Worm (Caenorhabditis elegans) whole organism, young adult: ENCODE results near the gene Y20C6A.1.

ENCODE experiments used
- B0019.2 ChIP-seq: fragments of 200-800 bp; sonication (Bioruptor generic); conservative IDR thresholded peaks from 2 replicates; pipeline ENCODE4 v1.3.6; 2022; ENCODE audit warnings: missing genetic modification reagents, missing genetic modification characterization, missing compliant biosample characterization
- B0035.1 ChIP-seq: sonication (generic microtip); optimal IDR thresholded peaks from 2 replicates; lab custom pipeline; 2016; ENCODE audit warnings: missing genetic modification characterization, mild to moderate bottlenecking, missing compliant biosample characterization, missing genotype, missing genetic modification reagents
- D2030.7 ChIP-seq: fragments of 200-800 bp; sonication (Bioruptor generic); IDR thresholded peaks from 2 replicates; pipeline ENCODE4 v1.3.6; 2022; ENCODE audit warnings: missing genetic modification reagents, missing genetic modification characterization, missing compliant biosample characterization
- F10E7.11 ChIP-seq: sonication (generic microtip); optimal IDR thresholded peaks from 2 replicates; lab custom pipeline; 2017; ENCODE audit warnings: mild to moderate bottlenecking, missing genetic modification characterization, moderate library complexity, missing compliant biosample characterization
- F22D6.2 ChIP-seq: sonication (generic microtip); optimal IDR thresholded peaks from 2 replicates; lab custom pipeline; 2016; ENCODE audit warnings: mild to moderate bottlenecking, missing genetic modification characterization, missing compliant biosample characterization
- F49E8.2 ChIP-seq: sonication (generic microtip); optimal IDR thresholded peaks from 3 replicates; lab custom pipeline; 2017; ENCODE audit warnings: missing genetic modification characterization, mild to moderate bottlenecking, missing compliant biosample characterization, antibody characterized with exemption, moderate library complexity; ENCODE audit not compliant: insufficient read depth
- F52B5.7 ChIP-seq: sonication (generic microtip); optimal IDR thresholded peaks from 2 replicates; lab custom pipeline; 2016; ENCODE audit warnings: mild to moderate bottlenecking, missing genetic modification characterization, missing compliant biosample characterization
- F57C9.4 ChIP-seq: sonication (generic microtip); optimal IDR thresholded peaks from 2 replicates; lab custom pipeline; 2017; ENCODE audit warnings: mild to moderate bottlenecking, missing genetic modification characterization, missing compliant biosample characterization
- T07F8.4 ChIP-seq: sonication (generic microtip); optimal IDR thresholded peaks from 2 replicates; lab custom pipeline; 2016; ENCODE audit warnings: mild to moderate bottlenecking, missing genetic modification characterization, moderate library complexity, missing compliant biosample characterization
- Y95B8A.8 ChIP-seq: fragments of 200-800 bp; sonication (Bioruptor generic); IDR thresholded peaks from 2 replicates; pipeline ENCODE4 v1.3.6; 2022; ENCODE audit warnings: missing genetic modification reagents, missing genetic modification characterization, missing compliant biosample characterization
- aptf-2 ChIP-seq: fragments of 200-800 bp; sonication (Bioruptor generic); conservative IDR thresholded peaks from 2 replicates; pipeline ENCODE4 v1.3.6; 2022; ENCODE audit warnings: missing genetic modification reagents, missing genetic modification characterization, missing compliant biosample characterization
- athp-1 ChIP-seq: sonication (generic microtip); optimal IDR thresholded peaks from 2 replicates; lab custom pipeline; 2017; ENCODE audit warnings: mild to moderate bottlenecking, missing genetic modification characterization, missing compliant biosample characterization
- attf-3 ChIP-seq: fragments of 200-800 bp; sonication (Bioruptor generic); conservative IDR thresholded peaks from 2 replicates; pipeline ENCODE4 v1.3.6; 2022; ENCODE audit warnings: missing genetic modification reagents, missing genetic modification characterization, missing compliant biosample characterization
- attf-5 ChIP-seq: fragments of 200-800 bp; sonication (Bioruptor generic); optimal IDR thresholded peaks from 2 replicates; lab custom pipeline; 2018; ENCODE audit warnings: mild to moderate bottlenecking, missing genetic modification characterization, missing compliant biosample characterization
- dpff-1 ChIP-seq: sonication (generic microtip); optimal IDR thresholded peaks from 2 replicates; lab custom pipeline; 2017; ENCODE audit warnings: mild to moderate bottlenecking, missing genetic modification characterization, missing compliant biosample characterization
- dpl-1 ChIP-seq: fragments of 150-350 bp; optimal IDR thresholded peaks from 2 replicates; lab custom pipeline; 2014; ENCODE audit warnings: missing biosample characterization, missing genetic modification reagents, missing genetic modification characterization
- egrh-3 ChIP-seq: fragments of 200-800 bp; sonication (Bioruptor generic); IDR thresholded peaks from 2 replicates; pipeline ENCODE4 v1.3.6; 2022; ENCODE audit warnings: missing genetic modification reagents, missing genetic modification characterization, missing compliant biosample characterization
- lsl-1 ChIP-seq: fragments of 200-800 bp; sonication (Bioruptor generic); optimal IDR thresholded peaks from 2 replicates; lab custom pipeline; 2018; ENCODE audit warnings: mild to moderate bottlenecking, missing genetic modification characterization, moderate library complexity, missing compliant biosample characterization
- mcd-1 ChIP-seq: fragments of 200-800 bp; sonication (Bioruptor generic); IDR thresholded peaks from 2 replicates; pipeline ENCODE4 v1.3.6; 2022; ENCODE audit warnings: missing genetic modification reagents, missing genetic modification characterization, missing compliant biosample characterization
- nfya-1 ChIP-seq: sonication (generic microtip); optimal IDR thresholded peaks from 2 replicates; lab custom pipeline; 2017; ENCODE audit warnings: antibody characterized with exemption, missing compliant biosample characterization, missing genetic modification characterization, borderline replicate concordance; ENCODE audit not compliant: insufficient read depth
- nhr-80 ChIP-seq: sonication (generic microtip); optimal IDR thresholded peaks from 2 replicates; lab custom pipeline; 2016; ENCODE audit warnings: missing genetic modification characterization, missing compliant biosample characterization
- pha-4 ChIP-seq: fragments of 150-350 bp; sonication (generic microtip); optimal IDR thresholded peaks from 2 replicates; lab custom pipeline; 2014; ENCODE audit warnings: missing biosample characterization, missing genetic modification reagents, missing genetic modification characterization
- rcor-1 ChIP-seq: fragments of 200-800 bp; sonication (Bioruptor generic); IDR thresholded peaks from 2 replicates; pipeline ENCODE4 v1.3.6; 2022; ENCODE audit warnings: missing genetic modification reagents, missing genetic modification characterization, missing compliant biosample characterization
- repo-1 ChIP-seq: sonication (generic microtip); optimal IDR thresholded peaks from 2 replicates; lab custom pipeline; 2017; ENCODE audit warnings: mild to moderate bottlenecking, missing genetic modification characterization, missing compliant biosample characterization
- sea-2 ChIP-seq: fragments of 200-800 bp; sonication (Bioruptor generic); IDR thresholded peaks from 2 replicates; pipeline ENCODE4 v1.3.6; 2022; ENCODE audit warnings: missing genetic modification characterization, missing compliant biosample characterization
- snpc-1.1 ChIP-seq: sonication (generic microtip); optimal IDR thresholded peaks from 2 replicates; lab custom pipeline; 2017; ENCODE audit warnings: missing genetic modification characterization, mild to moderate bottlenecking, missing compliant biosample characterization, antibody characterized with exemption, moderate library complexity, missing genotype, missing genetic modification reagents; ENCODE audit not compliant: insufficient read depth
- snpc-1.3 ChIP-seq: sonication (generic microtip); optimal IDR thresholded peaks from 2 replicates; lab custom pipeline; 2017; ENCODE audit warnings: missing genetic modification characterization, mild to moderate bottlenecking, missing compliant biosample characterization, antibody characterized with exemption, moderate library complexity, missing genotype, missing genetic modification reagents; ENCODE audit not compliant: insufficient read depth
- snpc-4 ChIP-seq, 5 experiments: fragments of 150-350 bp in 1 of 5; sonication (generic microtip) in 4 of 5; optimal IDR thresholded peaks; 2 replicates each; lab custom pipeline; 2014 to 2018; ENCODE audit warnings: missing genetic modification characterization in 5 of 5, missing biosample characterization in 3 of 5, antibody characterized with exemption in 2 of 5, mild to moderate bottlenecking in 2 of 5, missing compliant biosample characterization in 2 of 5, missing genotype in 2 of 5, moderate library complexity in 2 of 5, missing genetic modification reagents in 1 of 5
- tbx-9 ChIP-seq: sonication (generic microtip); optimal IDR thresholded peaks from 2 replicates; lab custom pipeline; 2016; ENCODE audit warnings: borderline replicate concordance, missing genetic modification characterization, inconsistent platforms, missing compliant biosample characterization
- zfh-2 ChIP-seq: fragments of 200-800 bp; sonication (Bioruptor generic); conservative IDR thresholded peaks from 2 replicates; pipeline ENCODE4 v1.3.6; 2022; ENCODE audit warnings: missing genetic modification reagents, missing genetic modification characterization, missing compliant biosample characterization
- zim-3 ChIP-seq: sonication (generic microtip); optimal IDR thresholded peaks from 2 replicates; lab custom pipeline; 2017; ENCODE audit warnings: mild to moderate bottlenecking, missing genetic modification characterization, moderate library complexity, missing compliant biosample characterization
- ztf-3 ChIP-seq: fragments of 200-800 bp; sonication (Bioruptor generic); optimal IDR thresholded peaks from 2 replicates; lab custom pipeline; 2018; ENCODE audit warnings: mild to moderate bottlenecking, missing genetic modification characterization, missing compliant biosample characterization
- ztf-6 ChIP-seq: fragments of 200-800 bp; sonication (Bioruptor generic); IDR thresholded peaks from 2 replicates; pipeline ENCODE4 v1.3.6; 2022; ENCODE audit warnings: missing genetic modification reagents, missing genetic modification characterization, missing compliant biosample characterization

Gene Y20C6A.1

ce11 chrV:17395374-17395773 is 18.8 kb upstream of the Y20C6A.1 start, which contains the start of gene srh-120:
Gene srh-120, plus strand, starts transcription at chrV:17395674.
- no peak for TF ChIP-seq lsl-1 (GFP tag; lab: Kevin White, UChicago)

ce11 chrV:17379932-17380331 is 3.4 kb upstream of the Y20C6A.1 start, which contains the start of gene Y20C6A.4:
Gene Y20C6A.4, plus strand, starts transcription at chrV:17380232.
- TF ChIP-seq mcd-1 (GFP tag; lab: Robert Waterston, UW), result no peak
- TF ChIP-seq zim-3 (tag; lab: Kevin White, UChicago), result no peak
- no peak for TF ChIP-seq nfya-1 (tag; lab: Kevin White, UChicago)
- TF ChIP-seq repo-1 (tag; lab: Kevin White, UChicago), result no peak
- TF ChIP-seq Y95B8A.8 (GFP tag; lab: Robert Waterston, UW), result no peak
- TF ChIP-seq ztf-3 (GFP tag; lab: Kevin White, UChicago), result no peak
- TF ChIP-seq F10E7.11 (tag; lab: Kevin White, UChicago), result no peak
- TF ChIP-seq F57C9.4, result no peak
- no peak for TF ChIP-seq ztf-6 (GFP tag; lab: Robert Waterston, UW)
- no peak for TF ChIP-seq egrh-3
- TF ChIP-seq B0035.1 (tag; lab: Kevin White, UChicago), result no peak
- TF ChIP-seq, all 124 proteins: peak for 0

DNA sequence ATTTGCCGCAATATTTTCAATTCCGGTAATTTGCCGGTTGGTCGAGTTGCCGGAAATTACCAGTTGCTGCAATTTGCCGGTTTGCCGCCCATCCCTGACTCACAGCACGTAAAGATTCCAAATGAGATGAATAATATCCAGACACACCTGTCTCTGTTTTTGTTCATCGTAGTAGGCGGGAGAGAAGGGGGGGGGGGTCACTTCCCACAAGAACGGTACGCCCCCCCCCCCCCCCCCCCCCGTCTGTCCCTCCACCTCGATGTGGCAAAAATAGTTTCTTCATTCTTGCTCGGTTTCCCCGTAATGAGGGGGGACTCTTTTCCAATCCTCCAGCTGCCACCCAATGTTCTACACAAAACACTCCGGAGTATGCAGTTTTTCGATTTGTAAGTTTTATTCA is 595 bp upstream of the Y20C6A.1 start, which contains the start of gene fbxb-7:
Gene fbxb-7 (plus strand): TSS at position 267 of the 400 bp plus-strand sequence.
- TF ChIP-seq pha-4 (tag; lab: Kevin White, UChicago) (no peak), B0035.1 (tag; lab: Kevin White, UChicago) (no peak), dpl-1 (GFP tag; lab: Kevin White, UChicago) (no peak), dpff-1 (tag; lab: Kevin White, UChicago) (no peak), F22D6.2 (tag; lab: Kevin White, UChicago) (no peak), F49E8.2 (tag; lab: Kevin White, UChicago) (no peak), D2030.7 (GFP tag; lab: Robert Waterston, UW) (no peak), egrh-3 (peak; percentile 98), zfh-2 (GFP tag; lab: Robert Waterston, UW) (peak; percentile 83), snpc-1.3 (tag; lab: Kevin White, UChicago) (no peak), B0019.2 (GFP tag; lab: Robert Waterston, UW) (no peak), attf-3 (no peak), rcor-1 (no peak), aptf-2 (peak; percentile 77; the same call in 1 of the 2 replicates), snpc-1.1 (tag; lab: Kevin White, UChicago) (no peak), sea-2 (GFP tag; lab: Robert Waterston, UW) (no peak), F52B5.7 (no peak), T07F8.4 (no peak), tbx-9 (tag; lab: Kevin White, UChicago) (no peak)

- TF ChIP-seq attf-5 (GFP tag; lab: Kevin White, UChicago) (peak; percentile 11), nhr-80 (tag; lab: Kevin White, UChicago) (peak; percentile 69), ztf-3 (GFP tag; lab: Kevin White, UChicago) (no peak), athp-1 (tag; lab: Kevin White, UChicago) (no peak), snpc-4 (GFP tag; optimal IDR thresholded peaks at IDR 0.05; lab: Kevin White, UChicago) (no peak), snpc-4 (tag; optimal IDR thresholded peaks at IDR 0.05; lab: Kevin White, UChicago) (peak in 1 of 4 experiments; percentile 53)
- TF ChIP-seq, all 124 proteins: peak for 3
These were observed 23.6 kb downstream of the Y20C6A.1 start, which contains the start of the genes fbxa-134 and F47H4.2 for ce11 chrV:17352827-17353373. Gene fbxa-134, minus strand, starts transcription at chrV:17352870. Gene F47H4.2, plus strand, starts transcription at chrV:17353323.
